Fruit fly (Drosophila melanogaster) whole organism, embryonic: ENCODE data around the gene CG17191.

Experiments used
- Antp ChIP-seq: fragments of 200-800 bp; sonication (Bioruptor generic); optimal IDR thresholded peaks from 3 replicates; lab custom pipeline; 2016; ENCODE audit warnings: missing biosample characterization, missing genetic modification characterization
- CG17186 ChIP-seq: fragments of 200-800 bp; sonication (Bioruptor generic); optimal IDR thresholded peaks from 3 replicates; lab custom pipeline; 2017; ENCODE audit warnings: missing biosample characterization, missing genetic modification reagents, missing genetic modification characterization
- CG4282 ChIP-seq: fragments of 200-800 bp; sonication (Bioruptor generic); optimal IDR thresholded peaks from 2 replicates; lab custom pipeline; 2016; ENCODE audit warnings: missing biosample characterization, missing genetic modification characterization
- CG8388 ChIP-seq: fragments of 200-800 bp; sonication (Bioruptor generic); optimal IDR thresholded peaks from 2 replicates; lab custom pipeline; 2019; ENCODE audit warnings: missing biosample characterization, mild to moderate bottlenecking, missing genetic modification characterization, moderate library complexity
- CoRest ChIP-seq: fragments of 200-800 bp; sonication (Bioruptor generic); optimal IDR thresholded peaks from 3 replicates; lab custom pipeline; 2018; ENCODE audit warnings: missing biosample characterization, mild to moderate bottlenecking, missing genetic modification characterization, moderate library complexity
- MESR4 ChIP-seq: fragments of 200-800 bp; sonication (Bioruptor generic); optimal IDR thresholded peaks from 2 replicates; lab custom pipeline; 2018; ENCODE audit warnings: missing biosample characterization, mild to moderate bottlenecking, missing genetic modification characterization, moderate library complexity
- Optix ChIP-seq: fragments of 200-800 bp; sonication (Bioruptor generic); IDR thresholded peaks from 3 replicates; pipeline ENCODE4 v1.3.6; 2022; ENCODE audit warnings: missing biosample characterization, missing genetic modification characterization
- Taf1 ChIP-seq: fragments of 200-800 bp; sonication (Bioruptor generic); IDR thresholded peaks from 2 replicates; pipeline ENCODE4 v1.3.6; 2022; ENCODE audit warnings: missing biosample characterization, missing genetic modification characterization
- danr ChIP-seq: fragments of 200-800 bp; sonication (Bioruptor generic); IDR thresholded peaks from 2 replicates; pipeline ENCODE4 v1.3.6; 2022; ENCODE audit warnings: missing biosample characterization, missing genetic modification characterization

- TF ChIP-seq MESR4 (GFP tag; lab: Kevin White, UChicago) (no peak), danr (GFP tag; lab: Robert Waterston, UW) (no peak), CG4282 (no peak), CoRest (tag; lab: Kevin White, UChicago) (no peak), CG8388 (GFP tag; lab: Kevin White, UChicago) (no peak), CG17186 (GFP tag; lab: Kevin White, UChicago) (no peak), Antp (no peak), Optix (GFP tag; lab: Robert Waterston, UW) (no peak), Taf1 (GFP tag; lab: Robert Waterston, UW) (no peak)
Observed at dm6 chr3R:26994532-26994931, 25.0 kb downstream of the CG17191 start, which contains the start of gene TwdlC.
